Fruit fly (Drosophila melanogaster): ENCODE measurements around the gene pros.
A peak's percentile ranks its signal among the peaks of the same experiment; 100 is the strongest.

Gene pros

DNA sequence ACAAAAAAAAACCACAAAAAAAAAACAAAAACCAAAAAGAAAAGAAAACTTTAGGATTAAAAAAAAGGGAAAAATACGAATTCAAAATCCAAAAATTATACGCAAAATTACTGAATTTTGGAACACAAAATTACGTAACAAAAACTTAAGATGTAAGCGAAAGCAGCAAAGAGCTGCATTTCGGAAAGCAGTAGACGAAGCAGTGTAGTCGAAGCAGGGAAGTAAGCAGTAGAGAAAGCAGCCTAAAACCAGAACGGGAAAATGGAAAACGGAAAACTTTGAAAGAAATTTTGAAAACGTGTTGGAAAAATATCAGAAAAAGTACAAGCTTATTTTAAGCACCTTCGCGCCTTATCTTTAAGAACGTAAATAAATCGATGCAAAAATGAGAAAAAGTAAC lies 74.6 kb downstream of the pros start:
- TF ChIP-seq EcR (GFP tag; optimal IDR thresholded peaks at IDR 0.05): no peak
- no peak for TF ChIP-seq CG12605 (GFP tag; IDR thresholded peaks at IDR 0.05)
- no peak for TF ChIP-seq CG32121 (GFP tag; IDR thresholded peaks at IDR 0.05)
- TF ChIP-seq CG34367 (tag; optimal IDR thresholded peaks at IDR 0.05): no peak
- no peak for TF ChIP-seq Snoo (tag; optimal IDR thresholded peaks at IDR 0.05)
- TF ChIP-seq CG10348 (GFP tag; IDR thresholded peaks at IDR 0.05): no peak
- no peak for TF ChIP-seq CG8301 (tag; optimal IDR thresholded peaks at IDR 0.05)
- no peak for TF ChIP-seq rn (GFP tag; IDR thresholded peaks at IDR 0.05)
- TF ChIP-seq fd96Ca (GFP tag; IDR thresholded peaks at IDR 0.05): no peak
- no peak for TF ChIP-seq CG13204 (GFP tag; optimal IDR thresholded peaks at IDR 0.05)
- no peak for TF ChIP-seq CG9948 (tag; optimal IDR thresholded peaks at IDR 0.05)

DNA sequence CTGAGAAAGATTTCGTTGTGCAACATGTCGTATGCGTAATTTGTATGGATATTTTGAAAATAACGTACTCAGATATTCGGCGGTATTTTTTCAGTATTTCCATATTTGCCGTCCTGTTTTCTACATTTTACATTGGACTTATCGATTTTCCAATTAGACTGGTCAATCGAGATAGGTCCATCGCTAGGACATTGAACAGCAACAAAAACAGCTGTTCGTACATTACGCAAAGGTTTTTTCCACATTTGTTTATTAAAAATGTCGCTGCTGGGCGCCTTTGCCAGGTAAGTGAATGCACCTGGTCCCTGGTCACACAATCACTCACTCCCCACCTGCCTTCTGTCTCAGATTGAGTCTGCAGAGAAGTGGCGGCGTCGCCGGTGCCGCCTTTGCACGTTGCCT lies 79.5 kb downstream of the pros start, which contains the start of gene mRpL40:
Gene mRpL40, plus strand, starts transcription at position 186 of the 402 bp plus-strand sequence.
- no peak for TF ChIP-seq CG13204 (GFP tag; optimal IDR thresholded peaks at IDR 0.05)
- no peak for TF ChIP-seq EcR (GFP tag; optimal IDR thresholded peaks at IDR 0.05)
- no peak for TF ChIP-seq Snoo (tag; optimal IDR thresholded peaks at IDR 0.05)
- TF ChIP-seq CG17806 (tag; optimal IDR thresholded peaks at IDR 0.05): no peak
- TF ChIP-seq Pif1B (GFP tag; optimal IDR thresholded peaks at IDR 0.05): no peak
- TF ChIP-seq gl (tag; optimal IDR thresholded peaks at IDR 0.05): no peak
- no peak for TF ChIP-seq CG14655 (GFP tag; optimal IDR thresholded peaks at IDR 0.05)
- no peak for TF ChIP-seq CG34367 (tag; optimal IDR thresholded peaks at IDR 0.05)
- no peak for TF ChIP-seq CG15710 (tag; optimal IDR thresholded peaks at IDR 0.05)
- no peak for TF ChIP-seq Pif1A (GFP tag; optimal IDR thresholded peaks at IDR 0.05)
- TF ChIP-seq CG8159 (tag; optimal IDR thresholded peaks at IDR 0.05): no peak
- no peak for TF ChIP-seq Ets98B (GFP tag; IDR thresholded peaks at IDR 0.05)
- no peak for TF ChIP-seq CG8301 (tag; optimal IDR thresholded peaks at IDR 0.05)
- no peak for TF ChIP-seq D1 (tag; optimal IDR thresholded peaks at IDR 0.05)
- no peak for TF ChIP-seq CG9948 (tag; optimal IDR thresholded peaks at IDR 0.05)
- TF ChIP-seq rn (GFP tag; IDR thresholded peaks at IDR 0.05): no peak

- TF ChIP-seq CG10348 (GFP tag; IDR thresholded peaks at IDR 0.05) (peak; percentile 18; the same call in 1 of the 2 replicates), CG12605 (GFP tag; IDR thresholded peaks at IDR 0.05) (no peak; the same call in 1 of the 2 replicates), CG9948 (tag; optimal IDR thresholded peaks at IDR 0.05) (peak; percentile 83), gl (tag; optimal IDR thresholded peaks at IDR 0.05) (peak; percentile 37), CG17806 (tag; optimal IDR thresholded peaks at IDR 0.05) (peak; percentile 86), CG8301 (tag; optimal IDR thresholded peaks at IDR 0.05) (no peak), Snoo (tag; optimal IDR thresholded peaks at IDR 0.05) (no peak), fd96Ca (GFP tag; IDR thresholded peaks at IDR 0.05) (peak; percentile 93), CG14655 (GFP tag; optimal IDR thresholded peaks at IDR 0.05) (no peak), D1 (tag; optimal IDR thresholded peaks at IDR 0.05) (no peak), EcR (GFP tag; optimal IDR thresholded peaks at IDR 0.05) (no peak), CG8159 (tag; optimal IDR thresholded peaks at IDR 0.05) (peak; percentile 86), CG32121 (GFP tag; IDR thresholded peaks at IDR 0.05) (peak; percentile 93), Pif1A (GFP tag; optimal IDR thresholded peaks at IDR 0.05) (no peak), CG34367 (tag; optimal IDR thresholded peaks at IDR 0.05) (peak; percentile 78), CG15710 (tag; optimal IDR thresholded peaks at IDR 0.05) (peak; percentile 88), CG4496 (GFP tag; IDR thresholded peaks at IDR 0.05) (peak; percentile 88), Pif1B (GFP tag; optimal IDR thresholded peaks at IDR 0.05) (no peak), rn (GFP tag; IDR thresholded peaks at IDR 0.05) (peak; percentile 82), Ets98B (GFP tag; IDR thresholded peaks at IDR 0.05) (peak; percentile 92), CG13204 (GFP tag; optimal IDR thresholded peaks at IDR 0.05) (no peak)
These were observed 81.4 kb downstream of the pros start, which contains the start of the genes mgr and Irbp for dm6 chr3R:11409667-11410137. Gene mgr (minus strand): TSS chr3R:11409875. Gene Irbp (plus strand): TSS chr3R:11410047.

dm6 chr3R:11412371-11412770 lies 84.1 kb downstream of the pros start, which contains the start of gene Ipo9:
Gene Ipo9 (plus strand): TSS chr3R:11412522.
- TF ChIP-seq CG9948 (tag; optimal IDR thresholded peaks at IDR 0.05) (no peak), rn (GFP tag; IDR thresholded peaks at IDR 0.05) (no peak), CG32121 (GFP tag; IDR thresholded peaks at IDR 0.05) (no peak), CG14655 (GFP tag; optimal IDR thresholded peaks at IDR 0.05) (no peak), EcR (GFP tag; optimal IDR thresholded peaks at IDR 0.05) (no peak), CG17806 (tag; optimal IDR thresholded peaks at IDR 0.05) (no peak), Pif1B (GFP tag; optimal IDR thresholded peaks at IDR 0.05) (no peak), CG10348 (GFP tag; IDR thresholded peaks at IDR 0.05) (no peak), CG13204 (GFP tag; optimal IDR thresholded peaks at IDR 0.05) (no peak), CG12605 (GFP tag; IDR thresholded peaks at IDR 0.05) (no peak), CG4496 (GFP tag; IDR thresholded peaks at IDR 0.05) (no peak)

DNA sequence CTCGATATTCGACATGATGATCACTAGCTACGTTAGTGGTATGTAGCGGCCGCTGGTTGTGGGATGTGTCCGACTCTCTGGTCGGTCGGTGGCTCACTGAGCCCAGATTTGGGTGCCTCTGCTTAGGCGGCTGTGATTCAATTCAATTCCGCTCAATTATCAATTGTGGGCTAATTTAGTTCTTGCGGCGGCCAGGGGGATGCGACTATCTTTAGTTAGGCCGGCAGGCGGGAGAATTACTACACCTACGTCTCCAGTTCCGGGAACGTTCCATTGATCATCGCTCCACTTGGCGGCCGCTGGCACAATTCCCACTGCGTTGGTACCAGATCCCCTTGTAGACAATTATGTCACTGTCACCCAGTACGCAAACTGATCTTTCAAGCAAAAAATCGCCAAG lies 90.3 kb downstream of the pros start, which contains the start of the genes bumpel and CG45676:
Gene bumpel, minus strand, starts transcription at position 101 of the 400 bp plus-strand sequence.
Gene CG45676, plus strand, starts transcription at position 318 of the 400 bp plus-strand sequence.
- TF ChIP-seq CG8159 (tag; optimal IDR thresholded peaks at IDR 0.05) (no peak), fd96Ca (GFP tag; IDR thresholded peaks at IDR 0.05) (no peak), D1 (tag; optimal IDR thresholded peaks at IDR 0.05) (no peak), rn (GFP tag; IDR thresholded peaks at IDR 0.05) (no peak), CG12605 (GFP tag; IDR thresholded peaks at IDR 0.05) (no peak), CG34367 (tag; optimal IDR thresholded peaks at IDR 0.05) (no peak), CG15710 (tag; optimal IDR thresholded peaks at IDR 0.05) (no peak), CG10348 (GFP tag; IDR thresholded peaks at IDR 0.05) (no peak)

dm6 chr3R:11421643-11422122 lies 93.4 kb downstream of the pros start, which contains the start of the genes ninaG and Sptz:
Gene ninaG (minus strand): TSS chr3R:11421693.
Gene Sptz (plus strand): TSS chr3R:11422092.
- TF ChIP-seq CG12605 (GFP tag; IDR thresholded peaks at IDR 0.05) (peak; percentile 79), CG8159 (tag; optimal IDR thresholded peaks at IDR 0.05) (peak; percentile 88), CG4496 (GFP tag; IDR thresholded peaks at IDR 0.05) (peak; percentile 93), Ets98B (GFP tag; IDR thresholded peaks at IDR 0.05) (peak; percentile 91), EcR (GFP tag; optimal IDR thresholded peaks at IDR 0.05) (no peak), Snoo (tag; optimal IDR thresholded peaks at IDR 0.05) (peak; percentile 90), CG32121 (GFP tag; IDR thresholded peaks at IDR 0.05) (peak; percentile 94), CG17806 (tag; optimal IDR thresholded peaks at IDR 0.05) (peak; percentile 85), CG34367 (tag; optimal IDR thresholded peaks at IDR 0.05) (peak; percentile 85), Pif1A (GFP tag; optimal IDR thresholded peaks at IDR 0.05) (no peak), rn (GFP tag; IDR thresholded peaks at IDR 0.05) (peak; percentile 92), CG8301 (tag; optimal IDR thresholded peaks at IDR 0.05) (no peak), CG13204 (GFP tag; optimal IDR thresholded peaks at IDR 0.05) (no peak), CG15710 (tag; optimal IDR thresholded peaks at IDR 0.05) (peak; percentile 88), fd96Ca (GFP tag; IDR thresholded peaks at IDR 0.05) (peak; percentile 98), gl (tag; optimal IDR thresholded peaks at IDR 0.05) (peak; percentile 64), Pif1B (GFP tag; optimal IDR thresholded peaks at IDR 0.05) (no peak), CG9948 (tag; optimal IDR thresholded peaks at IDR 0.05) (peak; percentile 85), CG10348 (GFP tag; IDR thresholded peaks at IDR 0.05) (peak; percentile 89)
